Fruit fly (Drosophila melanogaster): ENCODE data around the gene Ras64B.

Gene Ras64B

DNA sequence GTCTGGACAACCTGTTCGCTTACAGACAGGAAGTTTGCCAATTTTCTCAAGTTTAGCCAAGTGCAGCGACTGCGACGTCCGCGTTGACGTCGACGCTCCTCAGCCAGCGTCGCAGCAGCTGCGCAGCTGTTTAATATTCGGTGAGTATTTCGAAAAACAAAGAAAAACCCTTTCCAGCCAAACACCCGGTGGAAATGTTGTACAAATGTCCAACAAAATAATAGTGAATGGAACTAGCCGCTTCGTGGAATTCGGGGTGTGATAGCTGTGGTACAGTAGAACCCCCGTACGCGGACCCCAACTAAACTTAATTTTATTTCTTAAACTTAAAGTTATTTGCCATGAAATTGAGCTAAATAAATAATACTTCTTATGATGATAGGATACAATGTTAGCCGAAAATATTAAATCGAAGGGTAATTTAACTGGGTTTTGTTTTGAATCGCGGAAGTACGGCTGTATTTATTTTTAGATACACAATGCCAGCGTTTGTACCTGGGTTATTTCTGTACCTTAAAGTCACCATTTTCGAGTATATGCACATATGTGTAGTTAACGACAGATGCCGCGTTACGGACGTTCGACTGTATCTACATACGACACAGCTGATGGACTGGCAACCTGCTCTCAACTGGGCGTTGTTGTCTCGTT, 29.9 kb upstream of the Ras64B start (continued):
- TF ChIP-seq abd-A (tag; optimal IDR thresholded peaks at IDR 0.05) (no peak), Opbp (GFP tag; IDR thresholded peaks at IDR 0.05; ENCODE audit: partially characterized antibody) (no peak), CG17612 (GFP tag; IDR thresholded peaks at IDR 0.05) (no peak), btn (GFP tag; optimal IDR thresholded peaks at IDR 0.05) (peak; percentile 25), ewg (GFP tag; optimal IDR thresholded peaks at IDR 0.05) (peak; percentile 56), CG16815 (GFP tag; optimal IDR thresholded peaks at IDR 0.05) (peak; percentile 71), CG15479 (GFP tag; optimal IDR thresholded peaks at IDR 0.05) (no peak), gcm (GFP tag; optimal IDR thresholded peaks at IDR 0.05) (peak; percentile 67), CG42726 (GFP tag; IDR thresholded peaks at IDR 0.05; ENCODE audit: partially characterized antibody) (no peak), Sry-δ (GFP tag; optimal IDR thresholded peaks at IDR 0.05) (no peak), fd96Cb (tag; optimal IDR thresholded peaks at IDR 0.05) (peak; percentile 74), mirr (GFP tag; optimal IDR thresholded peaks at IDR 0.05) (no peak), sens (GFP tag) (peak; percentile 97), Med (GFP tag) (peak; percentile 90), HmgZ (tag; optimal IDR thresholded peaks at IDR 0.05) (peak; percentile 58), H15 (GFP tag; IDR thresholded peaks at IDR 0.05) (0 out of 3 replicates have a peak, but pooled peaks have one; percentile 28), gsb-n (tag; optimal IDR thresholded peaks at IDR 0.05) (peak; percentile 67), hth (optimal IDR thresholded peaks at IDR 0.05) (no peak), sc (optimal IDR thresholded peaks at IDR 0.05) (no peak), sc (GFP tag; optimal IDR thresholded peaks at IDR 0.05) (peak; percentile 59), hb (GFP tag; IDR thresholded peaks at IDR 0.05; ENCODE audit: partially characterized antibody) (no peak), ken (GFP tag; IDR thresholded peaks at IDR 0.05) (peak; percentile 51; the same call in 1 of the 3 replicates), pum (GFP tag; optimal IDR thresholded peaks at IDR 0.05) (peak; percentile 62), CTCF (GFP tag; optimal IDR thresholded peaks at IDR 0.05) (no peak), E2f1 (GFP tag; IDR thresholded peaks at IDR 0.05) (peak; percentile 19; the same call in 1 of the 2 replicates), CG11456 (GFP tag; IDR thresholded peaks at IDR 0.05) (peak; percentile 39; the same call in 1 of the 3 replicates), Dad (GFP tag; optimal IDR thresholded peaks at IDR 0.05) (peak; percentile 52), CG14710 (tag; optimal IDR thresholded peaks at IDR 0.05) (peak; percentile 74), shn (GFP tag; optimal IDR thresholded peaks at IDR 0.05) (peak; percentile 18), slp2 (GFP tag; optimal IDR thresholded peaks at IDR 0.05) (peak; percentile 61), kni (GFP tag; optimal IDR thresholded peaks at IDR 0.05) (no peak), Hey (tag; optimal IDR thresholded peaks at IDR 0.05) (no peak), NFAT (GFP tag; IDR thresholded peaks at IDR 0.05) (peak; percentile 20; the same call in 1 of the 2 replicates), Tbp (GFP tag; optimal IDR thresholded peaks at IDR 0.05) (no peak), CG6683 (GFP tag; optimal IDR thresholded peaks at IDR 0.05) (peak; percentile 60), CG16813 (GFP tag; IDR thresholded peaks at IDR 0.05; ENCODE audit: partially characterized antibody) (no peak), CG6175 (GFP tag; IDR thresholded peaks at IDR 0.05) (0 out of 3 replicates have a peak, but pooled peaks have one; percentile 41), bab2 (GFP tag; optimal IDR thresholded peaks at IDR 0.05) (peak; percentile 77), trh (GFP tag; optimal IDR thresholded peaks at IDR 0.05) (no peak), CG12219 (GFP tag; optimal IDR thresholded peaks at IDR 0.05) (peak; percentile 73), Bgb (GFP tag; IDR thresholded peaks at IDR 0.05; ENCODE audit: partially characterized antibody) (no peak), CG18764 (GFP tag; optimal IDR thresholded peaks at IDR 0.05) (peak; percentile 42), twi (tag; optimal IDR thresholded peaks at IDR 0.05) (peak; percentile 79), CG10209 (GFP tag; optimal IDR thresholded peaks at IDR 0.05) (peak; percentile 80), Dref (GFP tag; IDR thresholded peaks at IDR 0.05) (no peak), CG10147 (GFP tag; optimal IDR thresholded peaks at IDR 0.05) (peak; percentile 66), CG6254 (GFP tag; optimal IDR thresholded peaks at IDR 0.05) (peak; percentile 64), vnd (GFP tag; IDR thresholded peaks at IDR 0.05; ENCODE audit: partially characterized antibody) (no peak), nmo (GFP tag; optimal IDR thresholded peaks at IDR 0.05) (peak; percentile 84), HmgD (GFP tag; optimal IDR thresholded peaks at IDR 0.05) (no peak)

Data from whole organism, embryonic.